Worm (Caenorhabditis elegans): ENCODE measurements around the gene ssq-2.

DNA sequence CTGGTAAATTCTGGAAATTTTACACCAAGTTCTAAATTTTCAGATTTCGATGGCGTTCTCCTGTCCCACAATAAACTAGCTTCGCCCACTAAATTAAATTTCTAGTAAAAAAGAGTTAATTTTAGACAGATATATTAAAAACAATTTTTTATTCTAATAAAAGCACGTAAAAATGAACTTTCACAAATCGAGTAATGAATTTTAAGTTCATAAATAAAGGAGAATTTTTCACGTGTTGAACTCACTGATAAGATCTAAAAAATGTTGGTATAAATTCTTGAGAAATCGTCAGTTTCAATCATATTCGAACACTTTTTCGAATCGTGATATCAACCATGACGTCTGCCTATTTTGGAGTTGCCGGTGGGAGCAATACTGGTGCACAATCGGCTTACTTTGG, at the start of gene ssq-2:
- TF ChIP-seq B0310.2 (tag; optimal IDR thresholded peaks at IDR 0.05) (no peak), flt-1 (GFP tag; IDR thresholded peaks at IDR 0.05) (no peak), ceh-36 (tag; optimal IDR thresholded peaks at IDR 0.05) (no peak), ama-1 (optimal IDR thresholded peaks at IDR 0.05) (no peak), hmg-4 (GFP tag; optimal IDR thresholded peaks at IDR 0.05) (no peak), ceh-13 (GFP tag; optimal IDR thresholded peaks at IDR 0.05) (no peak), hnd-1 (tag; optimal IDR thresholded peaks at IDR 0.05) (no peak), aly-1 (tag; optimal IDR thresholded peaks at IDR 0.05) (no peak), F13C5.2 (tag; optimal IDR thresholded peaks at IDR 0.05) (no peak), scrt-1 (GFP tag; IDR thresholded peaks at IDR 0.05) (no peak), hmbx-1 (tag; optimal IDR thresholded peaks at IDR 0.05) (no peak), ets-7 (tag; optimal IDR thresholded peaks at IDR 0.05) (no peak), sea-1 (GFP tag; conservative IDR thresholded peaks at IDR 0.05) (no peak), tra-4 (tag; optimal IDR thresholded peaks at IDR 0.05) (no peak)
